Worm (Caenorhabditis elegans) whole organism, L2 larva: ENCODE results near the gene nhr-6.
A peak's percentile ranks its signal among the peaks of the same experiment; 100 is the strongest.

Source experiments
- C34F6.9 ChIP-seq: fragments of 150-350 bp; optimal IDR thresholded peaks from 2 replicates; lab custom pipeline; 2014; ENCODE audit warnings: missing biosample characterization, missing genetic modification characterization
- ZK546.5 ChIP-seq: sonication (generic microtip); optimal IDR thresholded peaks from 2 replicates; lab custom pipeline; 2017; ENCODE audit warnings: missing biosample characterization, missing genetic modification characterization
- alr-1 ChIP-seq: fragments of 150-350 bp; optimal IDR thresholded peaks from 2 replicates; lab custom pipeline; 2014; ENCODE audit warnings: missing biosample characterization, missing genetic modification characterization
- blmp-1 ChIP-seq: sonication (generic microtip); optimal IDR thresholded peaks from 2 replicates; lab custom pipeline; 2017; ENCODE audit warnings: missing genetic modification characterization, mild to moderate bottlenecking, missing compliant biosample characterization, antibody characterized with exemption, moderate library complexity; ENCODE audit not compliant: insufficient read depth
- ceh-16 ChIP-seq: fragments of 150-350 bp; optimal IDR thresholded peaks from 2 replicates; lab custom pipeline; 2014; ENCODE audit warnings: missing biosample characterization, missing genetic modification characterization
- dmd-4 ChIP-seq: sonication (generic microtip); optimal IDR thresholded peaks from 2 replicates; lab custom pipeline; 2017; ENCODE audit warnings: missing biosample characterization, missing genetic modification characterization
- elt-1 ChIP-seq: fragments of 150-350 bp; optimal IDR thresholded peaks from 2 replicates; lab custom pipeline; 2014; ENCODE audit warnings: missing biosample characterization, missing genetic modification characterization
- fos-1 ChIP-seq: fragments of 150-350 bp; optimal IDR thresholded peaks from 2 replicates; lab custom pipeline; 2014; ENCODE audit warnings: missing biosample characterization, missing genetic modification characterization
- lin-13 ChIP-seq: fragments of 150-350 bp; optimal IDR thresholded peaks from 2 replicates; lab custom pipeline; 2014; ENCODE audit warnings: missing biosample characterization, missing genetic modification reagents, missing genetic modification characterization
- lsy-2 ChIP-seq, 2 experiments: fragments of 150-350 bp in 1 of 2; sonication (generic microtip) in 1 of 2; optimal IDR thresholded peaks; 2 replicates each; lab custom pipeline; 2014 to 2017; ENCODE audit warnings: missing biosample characterization in 2 of 2, missing genetic modification characterization in 2 of 2
- mbf-1 ChIP-seq: sonication (generic microtip); optimal IDR thresholded peaks from 2 replicates; lab custom pipeline; 2017; ENCODE audit warnings: missing biosample characterization, missing genetic modification characterization
- mdl-1 ChIP-seq, 2 experiments: fragments of 150-350 bp in 1 of 2; sonication (generic microtip) in 1 of 2; optimal IDR thresholded peaks; 2 replicates each; lab custom pipeline; 2017; ENCODE audit warnings: missing biosample characterization in 2 of 2, missing genetic modification characterization in 2 of 2
- nhr-11 ChIP-seq: fragments of 150-350 bp; optimal IDR thresholded peaks from 2 replicates; lab custom pipeline; 2014; ENCODE audit warnings: missing biosample characterization, missing genetic modification characterization
- nhr-129 ChIP-seq: fragments of 150-350 bp; optimal IDR thresholded peaks from 2 replicates; lab custom pipeline; 2014; ENCODE audit warnings: missing biosample characterization, missing genetic modification characterization
- nhr-21 ChIP-seq: fragments of 150-350 bp; optimal IDR thresholded peaks from 2 replicates; lab custom pipeline; 2014; ENCODE audit warnings: missing biosample characterization, missing genetic modification characterization
- nhr-25 ChIP-seq: fragments of 150-350 bp; sonication (generic microtip); optimal IDR thresholded peaks from 3 replicates; lab custom pipeline; 2014; ENCODE audit warnings: missing biosample characterization, missing genetic modification characterization
- peb-1 ChIP-seq: fragments of 150-350 bp; optimal IDR thresholded peaks from 2 replicates; lab custom pipeline; 2014; ENCODE audit warnings: missing biosample characterization, missing genetic modification characterization
- sma-3 ChIP-seq: sonication (generic microtip); optimal IDR thresholded peaks from 2 replicates; lab custom pipeline; 2016; ENCODE audit warnings: missing genetic modification reagents, missing genetic modification characterization, missing compliant biosample characterization
- sma-9 ChIP-seq, 2 experiments: fragments of 150-350 bp in 1 of 2; sonication (generic microtip) in 1 of 2; optimal IDR thresholded peaks; 2 replicates each; lab custom pipeline; 2014 to 2016; ENCODE audit warnings: missing genetic modification characterization in 2 of 2, mild to moderate bottlenecking in 1 of 2, missing biosample characterization in 1 of 2, missing compliant biosample characterization in 1 of 2, missing genetic modification reagents in 1 of 2, moderate library complexity in 1 of 2
- snpc-4 ChIP-seq: fragments of 150-350 bp; optimal IDR thresholded peaks from 2 replicates; lab custom pipeline; 2014; ENCODE audit warnings: missing biosample characterization, missing genetic modification characterization
- zag-1 ChIP-seq: fragments of 150-350 bp; optimal IDR thresholded peaks from 2 replicates; lab custom pipeline; 2014; ENCODE audit warnings: missing biosample characterization, missing genetic modification characterization
- ztf-11 ChIP-seq: sonication (generic microtip); optimal IDR thresholded peaks from 2 replicates; lab custom pipeline; 2017; ENCODE audit warnings: missing biosample characterization, missing genetic modification characterization

Gene nhr-6

ce11 chrIII:3620652-3621051, 47.3 kb downstream of the nhr-6 start (continued):
- peak; percentile 12 for TF ChIP-seq C34F6.9 (tag; lab: Kevin White, UChicago)
- no peak for TF ChIP-seq dmd-4 (tag; lab: Kevin White, UChicago)
- TF ChIP-seq sma-9 (GFP tag; optimal IDR thresholded peaks at IDR 0.05; lab: Kevin White, UChicago), result no peak
- no peak for TF ChIP-seq sma-9 (tag; optimal IDR thresholded peaks at IDR 0.05; lab: Kevin White, UChicago)
- TF ChIP-seq zag-1 (tag; lab: Kevin White, UChicago), result no peak
- TF ChIP-seq fos-1 (tag; lab: Kevin White, UChicago), result no peak
- TF ChIP-seq nhr-129 (tag; lab: Kevin White, UChicago), result peak; percentile 14
- TF ChIP-seq nhr-21 (tag; lab: Kevin White, UChicago), result no peak
- TF ChIP-seq peb-1 (tag; lab: Kevin White, UChicago), result no peak

ce11 chrIII:3621211-3621897, 48.0 kb downstream of the nhr-6 start:
- TF ChIP-seq nhr-25 (tag; lab: Kevin White, UChicago), result peak; percentile 32
- TF ChIP-seq lin-13 (GFP tag; lab: Kevin White, UChicago), result no peak
- no peak for TF ChIP-seq alr-1 (tag; lab: Kevin White, UChicago)
- TF ChIP-seq nhr-21 (tag; lab: Kevin White, UChicago), result peak; percentile 30
- TF ChIP-seq sma-9 (GFP tag; optimal IDR thresholded peaks at IDR 0.05; lab: Kevin White, UChicago), result peak; percentile 24
- TF ChIP-seq sma-9 (tag; optimal IDR thresholded peaks at IDR 0.05; lab: Kevin White, UChicago), result no peak
- TF ChIP-seq fos-1 (tag; lab: Kevin White, UChicago), result peak; percentile 37
- TF ChIP-seq elt-1 (tag; lab: Kevin White, UChicago), result no peak
- TF ChIP-seq ceh-16 (tag; lab: Kevin White, UChicago), result peak; percentile 63
- TF ChIP-seq lsy-2 (tag; optimal IDR thresholded peaks at IDR 0.05; lab: Kevin White, UChicago), result peak in 1 of 2 experiments; percentile 10
- peak; percentile 10 to 43 for TF ChIP-seq mdl-1 (tag; optimal IDR thresholded peaks at IDR 0.05; lab: Kevin White, UChicago)

- TF ChIP-seq nhr-129 (tag; lab: Kevin White, UChicago) (peak; percentile 15), alr-1 (tag; lab: Kevin White, UChicago) (no peak)
Measured at ce11 chrIII:3623772-3624171, 50.4 kb downstream of the nhr-6 start.

- TF ChIP-seq snpc-4 (tag; lab: Kevin White, UChicago), result no peak
- no peak for TF ChIP-seq nhr-21 (tag; lab: Kevin White, UChicago)
- TF ChIP-seq mbf-1 (tag; lab: Kevin White, UChicago), result no peak
- no peak for TF ChIP-seq sma-3 (GFP tag; lab: Kevin White, UChicago)
- TF ChIP-seq mdl-1 (tag; optimal IDR thresholded peaks at IDR 0.05; lab: Kevin White, UChicago), result no peak
- TF ChIP-seq blmp-1 (tag; lab: Kevin White, UChicago), result no peak
- no peak for TF ChIP-seq ztf-11 (tag; lab: Kevin White, UChicago)
- TF ChIP-seq nhr-11 (tag; lab: Kevin White, UChicago), result no peak
- no peak for TF ChIP-seq ZK546.5
- TF ChIP-seq ceh-16 (tag; lab: Kevin White, UChicago), result no peak
Measured at ce11 chrIII:3627042-3627441, 53.7 kb downstream of the nhr-6 start, which contains the start of gene sel-8. Gene sel-8, minus strand, starts transcription at chrIII:3627142.
